Worm (Caenorhabditis elegans) whole organism, L4 larva: Measurements from ENCODE around the gene nhr-142.

Experiments used
- D1046.2 ChIP-seq: fragments of 200-800 bp; sonication (Bioruptor generic); IDR thresholded peaks from 2 replicates; pipeline ENCODE4 v1.3.6; 2022; ENCODE audit warnings: missing genetic modification characterization, missing compliant biosample characterization
- F10B5.3 ChIP-seq: sonication (generic microtip); optimal IDR thresholded peaks from 2 replicates; lab custom pipeline; 2016; ENCODE audit warnings: mild to moderate bottlenecking, missing genetic modification characterization, missing compliant biosample characterization
- F37D6.2 ChIP-seq: sonication (generic microtip); optimal IDR thresholded peaks from 2 replicates; lab custom pipeline; 2016; ENCODE audit warnings: mild to moderate bottlenecking, missing genetic modification characterization, missing compliant biosample characterization
- Y48G9A.11 ChIP-seq: fragments of 200-800 bp; sonication (Bioruptor generic); IDR thresholded peaks from 2 replicates; pipeline ENCODE4 v1.3.6; 2022; ENCODE audit warnings: missing genetic modification reagents, missing genetic modification characterization, missing compliant biosample characterization
- Y5F2A.4 ChIP-seq: fragments of 200-800 bp; sonication (Bioruptor generic); optimal IDR thresholded peaks from 2 replicates; lab custom pipeline; 2018; ENCODE audit warnings: mild to moderate bottlenecking, missing genetic modification characterization, missing compliant biosample characterization
- aha-1 ChIP-seq: fragments of 150-350 bp; peaks from one replicate; lab custom pipeline; 2014; ENCODE audit warnings: missing biosample characterization, missing genetic modification characterization
- aly-2 ChIP-seq: sonication (generic microtip); optimal IDR thresholded peaks from 2 replicates; lab custom pipeline; 2018; ENCODE audit warnings: missing biosample characterization, missing genetic modification characterization
- ama-1 ChIP-seq: fragments of 150-350 bp; optimal IDR thresholded peaks from 2 replicates; lab custom pipeline; 2014; ENCODE audit warnings: inconsistent platforms, mixed read lengths
- attf-4 ChIP-seq: sonication (generic microtip); optimal IDR thresholded peaks from 3 replicates; lab custom pipeline; 2017; ENCODE audit warnings: missing biosample characterization, missing genetic modification characterization
- ceh-82 ChIP-seq: sonication (generic microtip); optimal IDR thresholded peaks from 2 replicates; lab custom pipeline; 2017; ENCODE audit warnings: missing biosample characterization, missing genetic modification characterization
- dmd-6 ChIP-seq: fragments of 200-800 bp; sonication (Bioruptor generic); IDR thresholded peaks from 2 replicates; pipeline ENCODE4 v1.3.6; 2022; ENCODE audit warnings: missing genetic modification reagents, missing genetic modification characterization, missing compliant biosample characterization
- dpl-1 ChIP-seq: fragments of 150-350 bp; optimal IDR thresholded peaks from 2 replicates; lab custom pipeline; 2014; ENCODE audit warnings: missing biosample characterization, missing genetic modification reagents, missing genetic modification characterization
- dve-1 ChIP-seq: sonication (generic microtip); optimal IDR thresholded peaks from 2 replicates; lab custom pipeline; 2017; ENCODE audit warnings: antibody characterized with exemption, mild to moderate bottlenecking, missing genetic modification characterization, missing compliant biosample characterization; ENCODE audit not compliant: insufficient read depth
- egl-43 ChIP-seq: fragments of 200-800 bp; sonication (Bioruptor generic); IDR thresholded peaks from 2 replicates; pipeline ENCODE4 v1.3.6; 2022; ENCODE audit warnings: missing genetic modification reagents, missing genetic modification characterization, missing compliant biosample characterization
- fos-1 ChIP-seq: fragments of 150-350 bp; optimal IDR thresholded peaks from 2 replicates; lab custom pipeline; 2014; ENCODE audit warnings: missing biosample characterization, missing genetic modification characterization
- gei-8 ChIP-seq: fragments of 200-800 bp; sonication (Bioruptor generic); optimal IDR thresholded peaks from 2 replicates; lab custom pipeline; 2018; ENCODE audit warnings: mild to moderate bottlenecking, missing genetic modification characterization, missing compliant biosample characterization
- hlh-11 ChIP-seq: fragments of 200-800 bp; sonication (Bioruptor generic); optimal IDR thresholded peaks from 2 replicates; lab custom pipeline; 2018; ENCODE audit warnings: mild to moderate bottlenecking, missing genetic modification characterization, missing compliant biosample characterization
- lim-7 ChIP-seq: fragments of 200-800 bp; sonication (Bioruptor generic); IDR thresholded peaks from 2 replicates; pipeline ENCODE4 v1.3.6; 2022; ENCODE audit warnings: missing genetic modification characterization, missing compliant biosample characterization
- lin-1 ChIP-seq: fragments of 200-800 bp; sonication (Bioruptor generic); IDR thresholded peaks from 2 replicates; pipeline ENCODE4 v1.3.6; 2022; ENCODE audit warnings: missing genetic modification reagents, missing genetic modification characterization, missing compliant biosample characterization
- lin-38 ChIP-seq: fragments of 200-800 bp; sonication (Bioruptor generic); IDR thresholded peaks from 2 replicates; pipeline ENCODE4 v1.3.6; 2022; ENCODE audit warnings: missing genetic modification reagents, missing genetic modification characterization, missing compliant biosample characterization
- lin-39 ChIP-seq: fragments of 150-350 bp; optimal IDR thresholded peaks from 2 replicates; lab custom pipeline; 2014; ENCODE audit warnings: missing biosample characterization, missing genetic modification reagents, missing genetic modification characterization
- lir-3 ChIP-seq: sonication (generic microtip); optimal IDR thresholded peaks from 2 replicates; lab custom pipeline; 2016; ENCODE audit warnings: mild to moderate bottlenecking, missing genetic modification characterization, missing compliant biosample characterization
- madf-5 ChIP-seq, 2 experiments: fragments of 200-800 bp; sonication (Bioruptor generic); IDR thresholded peaks; 2 replicates each; pipeline ENCODE4 v1.3.6; 2022; ENCODE audit warnings: missing compliant biosample characterization in 2 of 2, missing genetic modification characterization in 2 of 2
- mep-1 ChIP-seq: fragments of 150-350 bp; sonication (generic microtip); optimal IDR thresholded peaks from 3 replicates; lab custom pipeline; 2014; ENCODE audit warnings: missing biosample characterization, missing genetic modification characterization
- nhr-102 ChIP-seq: sonication (generic microtip); optimal IDR thresholded peaks from 2 replicates; lab custom pipeline; 2016; ENCODE audit warnings: mild to moderate bottlenecking, missing genetic modification characterization, moderate library complexity, missing compliant biosample characterization
- nhr-25 ChIP-seq: sonication (generic microtip); optimal IDR thresholded peaks from 2 replicates; lab custom pipeline; 2017; ENCODE audit warnings: missing genetic modification characterization, mild to moderate bottlenecking, missing compliant biosample characterization, antibody characterized with exemption, moderate library complexity, borderline replicate concordance; ENCODE audit not compliant: insufficient read depth
- nhr-28 ChIP-seq: fragments of 150-350 bp; optimal IDR thresholded peaks from 2 replicates; lab custom pipeline; 2014; ENCODE audit warnings: missing biosample characterization, missing genetic modification characterization
- nhr-6 ChIP-seq: fragments of 150-350 bp; optimal IDR thresholded peaks from 2 replicates; lab custom pipeline; 2014; ENCODE audit warnings: missing biosample characterization, missing genetic modification characterization
- pqm-1 ChIP-seq: sonication (generic microtip); optimal IDR thresholded peaks from 2 replicates; lab custom pipeline; 2017; ENCODE audit warnings: missing biosample characterization, missing genetic modification characterization
- snpc-1.2 ChIP-seq: fragments of 200-800 bp; sonication (Bioruptor generic); IDR thresholded peaks from 2 replicates; pipeline ENCODE4 v1.3.6; 2022; ENCODE audit warnings: missing genetic modification reagents, missing genetic modification characterization, missing compliant biosample characterization
- unc-39 ChIP-seq: sonication (generic microtip); optimal IDR thresholded peaks from 2 replicates; lab custom pipeline; 2017; ENCODE audit warnings: missing biosample characterization, missing genetic modification characterization
- zag-1 ChIP-seq: fragments of 150-350 bp; optimal IDR thresholded peaks from 2 replicates; lab custom pipeline; 2014; ENCODE audit warnings: missing biosample characterization, missing genetic modification characterization
- zfp-3 ChIP-seq: fragments of 200-800 bp; sonication (Bioruptor generic); conservative IDR thresholded peaks from 2 replicates; pipeline ENCODE4 v1.3.6; 2022; ENCODE audit warnings: missing genetic modification reagents, missing genetic modification characterization, missing compliant biosample characterization
- zip-11 ChIP-seq: fragments of 200-800 bp; sonication (Bioruptor generic); IDR thresholded peaks from 2 replicates; pipeline ENCODE4 v1.3.6; 2022; ENCODE audit warnings: missing genetic modification characterization, missing compliant biosample characterization
- ztf-11 ChIP-seq: fragments of 150-350 bp; optimal IDR thresholded peaks from 2 replicates; lab custom pipeline; 2014; ENCODE audit warnings: missing biosample characterization, missing genetic modification characterization
- ztf-7 ChIP-seq: fragments of 150-350 bp; optimal IDR thresholded peaks from 2 replicates; lab custom pipeline; 2014; ENCODE audit warnings: missing biosample characterization, missing genetic modification characterization

nhr-142 gene

ce11 chrV:5798132-5798531 is 7.8 kb upstream of the nhr-142 start, which contains the start of gene nstp-3:
nstp-3 (minus strand) TSS chrV:5798232.
- no peak for TF ChIP-seq gei-8 (GFP tag; lab: Kevin White, UChicago)
- peak; percentile 52 for TF ChIP-seq aha-1 (tag; lab: Kevin White, UChicago)

- TF ChIP-seq lim-7 (GFP tag; lab: Robert Waterston, UW) (no peak), fos-1 (tag; lab: Kevin White, UChicago) (no peak), dmd-6 (no peak), attf-4 (tag; lab: Kevin White, UChicago) (no peak), ztf-11 (tag; lab: Kevin White, UChicago) (no peak), mep-1 (tag; lab: Kevin White, UChicago) (no peak), Y5F2A.4 (no peak), nhr-102 (tag; lab: Kevin White, UChicago) (no peak), ama-1 (lab: Kevin White, UChicago) (no peak), dpl-1 (GFP tag; lab: Kevin White, UChicago) (no peak), F10B5.3 (tag; lab: Kevin White, UChicago) (no peak), Y48G9A.11 (GFP tag; lab: Robert Waterston, UW) (no peak)
These were observed 1.7 kb upstream of the nhr-142 start, which contains the start of gene ZC250.2 for ce11 chrV:5792031-5792430. ZC250.2 (plus strand) TSS chrV:5792331.

- TF ChIP-seq lin-1 (no peak), F37D6.2 (tag; lab: Kevin White, UChicago) (no peak), pqm-1 (tag; lab: Kevin White, UChicago) (peak; percentile 38), dve-1 (tag; lab: Kevin White, UChicago) (peak; percentile 5), nhr-6 (tag; lab: Kevin White, UChicago) (no peak), D1046.2 (GFP tag; lab: Robert Waterston, UW) (no peak), hlh-11 (tag; lab: Kevin White, UChicago) (peak; percentile 10), nhr-102 (tag; lab: Kevin White, UChicago) (peak; percentile 13), snpc-1.2 (GFP tag; lab: Robert Waterston, UW) (no peak), ceh-82 (tag; lab: Kevin White, UChicago) (no peak), dmd-6 (peak; percentile 18; the same call in 1 of the 2 replicates), lin-39 (tag; lab: Kevin White, UChicago) (no peak), nhr-28 (tag; lab: Kevin White, UChicago) (peak; percentile 99), zfp-3 (GFP tag; lab: Robert Waterston, UW) (no peak), egl-43 (GFP tag; lab: Robert Waterston, UW) (peak; percentile 19; the same call in 1 of the 2 replicates)
These were observed 1.7 kb downstream of the nhr-142 start for ce11 chrV:5788650-5789049.

ce11 chrV:5785372-5785771 is 5.0 kb downstream of the nhr-142 start, which contains the start of gene F44E7.7:
F44E7.7 (minus strand) TSS chrV:5785472.
- TF ChIP-seq zag-1 (no peak), lin-38 (GFP tag; lab: Robert Waterston, UW) (no peak), snpc-1.2 (GFP tag; lab: Robert Waterston, UW) (no peak), nhr-25 (no peak), unc-39 (tag; lab: Kevin White, UChicago) (no peak), zip-11 (GFP tag; lab: Robert Waterston, UW) (no peak), lin-39 (tag; lab: Kevin White, UChicago) (no peak), ztf-7 (no peak), madf-5 (GFP tag; IDR thresholded peaks at IDR 0.05; lab: Robert Waterston, UW) (no peak), fos-1 (tag; lab: Kevin White, UChicago) (no peak), lir-3 (tag; lab: Kevin White, UChicago) (no peak), aly-2 (tag; lab: Kevin White, UChicago) (no peak), pqm-1 (tag; lab: Kevin White, UChicago) (no peak)
- TF ChIP-seq, all 104 proteins: peak for 0
